Fruit fly (Drosophila melanogaster) whole organism, prepupa: Measurements from ENCODE around the gene CG8840.
A peak's percentile ranks its signal among the peaks of the same experiment; 100 is the strongest.

ENCODE experiments used
- Blimp-1 ChIP-seq: fragments of 200-800 bp; sonication (Bioruptor generic); optimal IDR thresholded peaks from 3 replicates; lab custom pipeline; 2017; ENCODE audit warnings: missing biosample characterization, missing genetic modification characterization, mild to moderate bottlenecking, moderate library complexity, missing genetic modification reagents
- CG10631 ChIP-seq: fragments of 200-800 bp; sonication (Bioruptor generic); optimal IDR thresholded peaks from 2 replicates; lab custom pipeline; 2016; ENCODE audit warnings: missing biosample characterization, missing genetic modification characterization
- CG10669 ChIP-seq: fragments of 200-800 bp; sonication (Bioruptor generic); optimal IDR thresholded peaks from 3 replicates; lab custom pipeline; 2018; ENCODE audit warnings: missing biosample characterization, mild to moderate bottlenecking, missing genetic modification characterization, moderate library complexity
- CG11294 ChIP-seq: fragments of 200-800 bp; sonication (Bioruptor generic); IDR thresholded peaks from 2 replicates; pipeline ENCODE4 v1.3.6; 2022; ENCODE audit warnings: missing biosample characterization, missing genetic modification characterization
- CG11762 ChIP-seq: fragments of 200-800 bp; sonication (Bioruptor generic); optimal IDR thresholded peaks from 3 replicates; lab custom pipeline; 2016; ENCODE audit warnings: missing biosample characterization, missing genetic modification characterization; ENCODE audit not compliant: insufficient read depth
- CG11902 ChIP-seq: fragments of 200-800 bp; sonication (Bioruptor generic); optimal IDR thresholded peaks from 3 replicates; lab custom pipeline; 2016; ENCODE audit warnings: missing biosample characterization, missing genetic modification characterization
- CG15336 ChIP-seq: fragments of 200-800 bp; sonication (Bioruptor generic); IDR thresholded peaks from 2 replicates; pipeline ENCODE4 v1.3.6; 2022; ENCODE audit warnings: missing biosample characterization, missing genetic modification characterization
- CG1621 ChIP-seq: fragments of 200-800 bp; sonication (Bioruptor generic); optimal IDR thresholded peaks from 3 replicates; lab custom pipeline; 2018; ENCODE audit warnings: missing biosample characterization, mild to moderate bottlenecking, missing genetic modification characterization
- CG16779 ChIP-seq: fragments of 200-800 bp; sonication (Bioruptor generic); optimal IDR thresholded peaks from 3 replicates; lab custom pipeline; 2017; ENCODE audit warnings: missing biosample characterization, mild to moderate bottlenecking, missing genetic modification characterization
- CG3032 ChIP-seq: fragments of 200-800 bp; optimal IDR thresholded peaks from 2 replicates; lab custom pipeline; 2019; ENCODE audit warnings: missing biosample characterization, mild to moderate bottlenecking, missing genetic modification characterization, moderate library complexity
- CG31627 ChIP-seq: fragments of 200-800 bp; sonication (Bioruptor generic); optimal IDR thresholded peaks from 3 replicates; lab custom pipeline; 2016; ENCODE audit warnings: missing biosample characterization, missing genetic modification characterization
- CG32006 ChIP-seq: fragments of 200-800 bp; sonication (Bioruptor generic); optimal IDR thresholded peaks from 3 replicates; lab custom pipeline; 2017; ENCODE audit warnings: missing biosample characterization, mild to moderate bottlenecking, missing genetic modification characterization
- CG3919 ChIP-seq: fragments of 200-800 bp; sonication (Bioruptor generic); optimal IDR thresholded peaks from 3 replicates; lab custom pipeline; 2016; ENCODE audit warnings: missing biosample characterization, missing genetic modification characterization
- CG4318 ChIP-seq: fragments of 200-800 bp; sonication (Bioruptor generic); optimal IDR thresholded peaks from 3 replicates; lab custom pipeline; 2017; ENCODE audit warnings: missing biosample characterization, mild to moderate bottlenecking, missing genetic modification characterization
- CG6792 ChIP-seq: fragments of 200-800 bp; sonication (Bioruptor generic); optimal IDR thresholded peaks from 3 replicates; lab custom pipeline; 2016; ENCODE audit warnings: missing biosample characterization, missing genetic modification characterization
- CG7368 ChIP-seq: fragments of 200-800 bp; sonication (Bioruptor generic); optimal IDR thresholded peaks from 3 replicates; lab custom pipeline; 2016; ENCODE audit warnings: missing biosample characterization, missing genetic modification characterization
- CG8632 ChIP-seq: fragments of 200-800 bp; sonication (Bioruptor generic); optimal IDR thresholded peaks from 3 replicates; lab custom pipeline; 2016; ENCODE audit warnings: missing biosample characterization, missing genetic modification characterization
- Eip78C ChIP-seq: fragments of 200-800 bp; sonication (Bioruptor generic); peaks from one replicate; lab custom pipeline; 2016; ENCODE audit warnings: missing biosample characterization, missing genetic modification characterization
- Ets21C ChIP-seq: fragments of 200-800 bp; sonication (Bioruptor generic); optimal IDR thresholded peaks from 3 replicates; lab custom pipeline; 2016; ENCODE audit warnings: missing biosample characterization, missing genetic modification characterization
- Gug ChIP-seq: fragments of 200-800 bp; sonication (Bioruptor generic); IDR thresholded peaks from 2 replicates; pipeline ENCODE4 v1.3.6; 2022; ENCODE audit warnings: missing biosample characterization, missing genetic modification characterization
- Hr38 ChIP-seq: sonication (Bioruptor generic); optimal IDR thresholded peaks from 2 replicates; lab custom pipeline; 2016; ENCODE audit warnings: missing biosample characterization, missing genetic modification characterization
- Hr39 ChIP-seq: fragments of 200-800 bp; sonication (Bioruptor generic); optimal IDR thresholded peaks from 2 replicates; lab custom pipeline; 2016; ENCODE audit warnings: missing biosample characterization, missing genetic modification characterization
- Hr4 ChIP-seq: fragments of 200-800 bp; sonication (Bioruptor generic); optimal IDR thresholded peaks from 3 replicates; lab custom pipeline; 2016; ENCODE audit warnings: missing biosample characterization, missing genetic modification characterization
- Lpt ChIP-seq: fragments of 200-800 bp; sonication (Bioruptor generic); optimal IDR thresholded peaks from 3 replicates; lab custom pipeline; 2016; ENCODE audit warnings: missing biosample characterization, missing genetic modification characterization
- Met ChIP-seq: fragments of 200-800 bp; sonication (Bioruptor generic); optimal IDR thresholded peaks from 3 replicates; lab custom pipeline; 2016; ENCODE audit warnings: missing biosample characterization, missing genetic modification characterization
- Sox102F ChIP-seq: fragments of 200-800 bp; sonication (Bioruptor generic); optimal IDR thresholded peaks from 2 replicates; lab custom pipeline; 2016; ENCODE audit warnings: missing biosample characterization, mild to moderate bottlenecking, missing genetic modification characterization
- achi ChIP-seq: fragments of 200-800 bp; sonication (Bioruptor generic); optimal IDR thresholded peaks from 3 replicates; lab custom pipeline; 2016; ENCODE audit warnings: missing biosample characterization, missing genetic modification characterization
- cyc ChIP-seq: fragments of 200-800 bp; sonication (Bioruptor generic); optimal IDR thresholded peaks from 3 replicates; lab custom pipeline; 2016; ENCODE audit warnings: missing biosample characterization, missing genetic modification characterization
- dsx ChIP-seq: fragments of 200-800 bp; optimal IDR thresholded peaks from 3 replicates; lab custom pipeline; 2019; ENCODE audit warnings: missing biosample characterization, mild to moderate bottlenecking, missing genetic modification characterization, moderate library complexity; ENCODE audit not compliant: poor library complexity, severe bottlenecking
- eg ChIP-seq: fragments of 200-800 bp; sonication (Bioruptor generic); IDR thresholded peaks from 3 replicates; pipeline ENCODE4 v1.3.6; 2022; ENCODE audit warnings: missing biosample characterization, missing genetic modification characterization
- esn ChIP-seq: fragments of 200-800 bp; sonication (Bioruptor generic); optimal IDR thresholded peaks from 2 replicates; lab custom pipeline; 2016; ENCODE audit warnings: missing biosample characterization, mild to moderate bottlenecking, missing genetic modification characterization, moderate library complexity
- fd85E ChIP-seq: fragments of 200-800 bp; sonication (Bioruptor generic); optimal IDR thresholded peaks from 3 replicates; lab custom pipeline; 2016; ENCODE audit warnings: missing biosample characterization, missing genetic modification characterization
- fkh ChIP-seq: fragments of 200-800 bp; sonication (Bioruptor generic); optimal IDR thresholded peaks from 3 replicates; lab custom pipeline; 2017; ENCODE audit warnings: missing biosample characterization, mild to moderate bottlenecking, missing genetic modification characterization, moderate library complexity
- lz ChIP-seq: fragments of 200-800 bp; sonication (Bioruptor generic); optimal IDR thresholded peaks from 3 replicates; lab custom pipeline; 2016; ENCODE audit warnings: missing biosample characterization, missing genetic modification characterization
- net ChIP-seq: fragments of 200-800 bp; sonication (Bioruptor generic); optimal IDR thresholded peaks from 3 replicates; lab custom pipeline; 2016; ENCODE audit warnings: missing biosample characterization, missing genetic modification characterization
- pdm3 ChIP-seq: fragments of 200-800 bp; sonication (Bioruptor generic); optimal IDR thresholded peaks from 3 replicates; lab custom pipeline; 2016; ENCODE audit warnings: missing biosample characterization, missing genetic modification characterization
- spab ChIP-seq: fragments of 200-800 bp; sonication (Bioruptor generic); optimal IDR thresholded peaks from 2 replicates; lab custom pipeline; 2017; ENCODE audit warnings: missing biosample characterization, mild to moderate bottlenecking, missing genetic modification characterization, missing genetic modification reagents
- svp ChIP-seq: fragments of 200-800 bp; sonication (Bioruptor generic); peaks from one replicate; lab custom pipeline; 2016; ENCODE audit warnings: missing biosample characterization, missing genetic modification characterization
- topi ChIP-seq: fragments of 200-800 bp; sonication (Bioruptor generic); optimal IDR thresholded peaks from 3 replicates; lab custom pipeline; 2016; ENCODE audit warnings: missing biosample characterization, missing genetic modification characterization

CG8840 gene

DNA sequence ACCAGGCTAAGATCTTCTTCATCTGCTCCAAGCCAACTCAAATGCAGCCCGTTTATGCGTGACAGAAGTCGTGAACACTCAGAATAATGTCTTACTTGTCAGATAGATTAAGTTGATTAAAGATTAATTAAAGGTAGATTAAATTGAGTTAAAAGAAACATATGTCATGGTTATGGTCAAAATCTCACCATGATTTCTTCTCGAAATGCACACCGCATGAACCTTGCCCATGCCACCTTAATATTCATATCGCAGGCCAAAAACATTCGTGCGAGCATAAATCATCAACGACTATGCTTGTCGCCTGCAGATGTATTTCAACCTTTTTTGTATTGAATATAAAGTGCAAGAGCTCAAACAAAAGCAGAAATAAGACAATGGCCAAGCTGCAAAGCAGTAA, 26.7 kb downstream of the CG8840 start (continued):
- TF ChIP-seq pdm3 (peak; percentile 92), Hr39 (GFP tag; lab: Kevin White, UChicago) (peak; percentile 83), eg (GFP tag; lab: Robert Waterston, UW) (peak; percentile 91), CG4318 (peak; percentile 57), topi (GFP tag; lab: Kevin White, UChicago) (peak; percentile 83), esn (GFP tag; lab: Kevin White, UChicago) (peak; percentile 96), CG8632 (peak; percentile 66), cyc (GFP tag; lab: Kevin White, UChicago) (peak; percentile 75), Hr4 (peak; percentile 88), Blimp-1 (GFP tag; lab: Kevin White, UChicago) (peak; percentile 66), CG31627 (GFP tag; lab: Kevin White, UChicago) (peak; percentile 87), lz (GFP tag; lab: Kevin White, UChicago) (peak; percentile 84), svp (GFP tag; lab: Kevin White, UChicago) (peak; percentile 86), fkh (GFP tag; lab: Kevin White, UChicago) (no peak), CG11294 (GFP tag; lab: Robert Waterston, UW) (peak; percentile 63), net (peak; percentile 73), Lpt (GFP tag; lab: Kevin White, UChicago) (peak; percentile 70), CG3919 (GFP tag; lab: Kevin White, UChicago) (peak; percentile 79), CG7368 (GFP tag; lab: Kevin White, UChicago) (peak; percentile 71)

DNA sequence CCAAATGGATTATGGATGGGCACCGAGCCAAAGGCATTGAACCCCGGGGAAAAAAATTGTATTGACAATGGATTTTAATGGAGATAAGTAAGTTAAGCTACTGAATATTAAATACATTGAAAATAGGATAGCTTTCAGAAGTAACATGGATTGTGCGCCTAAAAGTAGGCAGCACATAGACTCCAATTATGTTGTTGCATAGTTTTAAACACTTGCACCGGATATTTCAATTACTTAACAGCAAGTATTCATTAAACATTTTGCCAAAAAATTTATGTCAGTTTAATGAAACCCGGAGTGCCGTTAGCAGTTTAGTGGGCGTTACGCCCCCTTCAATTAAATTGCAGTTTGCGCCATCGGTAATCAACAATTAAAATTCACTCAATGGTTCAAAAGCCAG, 27.7 kb downstream of the CG8840 start:
- TF ChIP-seq CG6792 (GFP tag; lab: Kevin White, UChicago), result no peak
- TF ChIP-seq CG11762 (GFP tag; lab: Kevin White, UChicago), result no peak
- TF ChIP-seq Gug (GFP tag; lab: Robert Waterston, UW), result no peak
- no peak for TF ChIP-seq fd85E (GFP tag; lab: Kevin White, UChicago)
- TF ChIP-seq CG16779, result no peak
- no peak for TF ChIP-seq Hr4
- TF ChIP-seq pdm3, result no peak
- no peak for TF ChIP-seq CG11902 (GFP tag; lab: Kevin White, UChicago)
- TF ChIP-seq Sox102F (GFP tag; lab: Kevin White, UChicago), result no peak
- TF ChIP-seq CG1621 (tag; lab: Kevin White, UChicago), result no peak
- no peak for TF ChIP-seq Ets21C (GFP tag; lab: Kevin White, UChicago)
- no peak for TF ChIP-seq Met (GFP tag; lab: Kevin White, UChicago)
- TF ChIP-seq CG7368 (GFP tag; lab: Kevin White, UChicago), result no peak
- TF ChIP-seq topi (GFP tag; lab: Kevin White, UChicago), result no peak
- no peak for TF ChIP-seq spab (GFP tag; lab: Kevin White, UChicago)
- no peak for TF ChIP-seq CG10669
- TF ChIP-seq achi (GFP tag; lab: Kevin White, UChicago), result no peak
- TF ChIP-seq dsx (GFP tag; lab: Kevin White, UChicago), result no peak
- TF ChIP-seq CG10631, result no peak
- no peak for TF ChIP-seq Hr38

dm6 chr2L:3439502-3439901, 29.1 kb downstream of the CG8840 start:
- TF ChIP-seq Eip78C (GFP tag; lab: Kevin White, UChicago), result peak; percentile 13
- TF ChIP-seq CG15336, result peak; percentile 28; the same call in 1 of the 2 replicates
- TF ChIP-seq CG3032 (tag; lab: Kevin White, UChicago), result no peak
- TF ChIP-seq CG11294 (GFP tag; lab: Robert Waterston, UW), result no peak
- TF ChIP-seq CG4318, result no peak
- TF ChIP-seq CG32006, result peak; percentile 19
- TF ChIP-seq Blimp-1 (GFP tag; lab: Kevin White, UChicago), result no peak
- no peak for TF ChIP-seq Met (GFP tag; lab: Kevin White, UChicago)
- TF ChIP-seq svp (GFP tag; lab: Kevin White, UChicago), result peak; percentile 28
